Fruit fly (Drosophila melanogaster): ENCODE results near the gene CG13705.
A peak's percentile ranks its signal among the peaks of the same experiment; 100 is the strongest.

Gene CG13705

dm6 chr3L:4854153-4854552 lies 42.5 kb upstream of the CG13705 start (continued):
- TF ChIP-seq pita (GFP tag; optimal IDR thresholded peaks at IDR 0.05) = no peak
- TF ChIP-seq CG13894 (tag; optimal IDR thresholded peaks at IDR 0.05) = no peak
- no peak for TF ChIP-seq tgo (GFP tag; IDR thresholded peaks at IDR 0.05)

dm6 chr3L:4855208-4855607 lies 41.5 kb upstream of the CG13705 start:
- peak; percentile 67; the same call in 1 of the 4 replicates for TF ChIP-seq chinmo (GFP tag; IDR thresholded peaks at IDR 0.05; ENCODE audit: partially characterized antibody)
- peak; percentile 53 for TF ChIP-seq abd-A (tag; optimal IDR thresholded peaks at IDR 0.05)
- TF ChIP-seq dysf (GFP tag; IDR thresholded peaks at IDR 0.05) = no peak
- TF ChIP-seq vvl (GFP tag; IDR thresholded peaks at IDR 0.05) = peak; percentile 58; the same call in 1 of the 2 replicates
- no peak for TF ChIP-seq CG18764 (GFP tag; optimal IDR thresholded peaks at IDR 0.05)

dm6 chr3L:4860370-4860769 lies 36.3 kb upstream of the CG13705 start, which contains the start of gene CG32235:
TSS of gene CG32235 (minus strand) at chr3L:4860470.
- no peak for TF ChIP-seq danr (GFP tag; IDR thresholded peaks at IDR 0.05)
- TF ChIP-seq CG11696 (GFP tag; IDR thresholded peaks at IDR 0.05) = no peak
- no peak for TF ChIP-seq CG33557 (GFP tag; optimal IDR thresholded peaks at IDR 0.05)
- TF ChIP-seq CG7928 (GFP tag; optimal IDR thresholded peaks at IDR 0.05) = no peak
- no peak for TF ChIP-seq CG8089 (GFP tag; optimal IDR thresholded peaks at IDR 0.05)
- no peak for TF ChIP-seq unc-4 (GFP tag; IDR thresholded peaks at IDR 0.05; ENCODE audit: partially characterized antibody)
- no peak for TF ChIP-seq CG2875 (GFP tag; optimal IDR thresholded peaks at IDR 0.05)
- TF ChIP-seq CG3995 (GFP tag; optimal IDR thresholded peaks at IDR 0.05) = no peak
- no peak for TF ChIP-seq CG6689 (GFP tag; IDR thresholded peaks at IDR 0.05)
- no peak for TF ChIP-seq CG8388 (GFP tag; optimal IDR thresholded peaks at IDR 0.05)
- no peak for TF ChIP-seq lilli (GFP tag; optimal IDR thresholded peaks at IDR 0.05)
- no peak for TF ChIP-seq CG18599 (GFP tag; optimal IDR thresholded peaks at IDR 0.05)
- TF ChIP-seq Sry-δ (GFP tag; optimal IDR thresholded peaks at IDR 0.05) = no peak
- no peak for TF ChIP-seq Gug (GFP tag; IDR thresholded peaks at IDR 0.05)
- no peak for TF ChIP-seq Tbp (GFP tag; optimal IDR thresholded peaks at IDR 0.05)

dm6 chr3L:4860969-4861368 lies 35.7 kb upstream of the CG13705 start, which contains the start of gene Dnah3:
TSS of gene Dnah3 (plus strand) at chr3L:4861269.
- no peak for TF ChIP-seq eyg (GFP tag; optimal IDR thresholded peaks at IDR 0.05)
- TF ChIP-seq tx (GFP tag; optimal IDR thresholded peaks at IDR 0.05) = no peak
- TF ChIP-seq seq (GFP tag; IDR thresholded peaks at IDR 0.05) = no peak
- TF ChIP-seq CG31365 (tag; optimal IDR thresholded peaks at IDR 0.05) = no peak
- 0 out of 2 replicates have a peak, but pooled peaks have one; percentile 43 for TF ChIP-seq Rfx (GFP tag; IDR thresholded peaks at IDR 0.05)

- TF ChIP-seq CG6175 (GFP tag; IDR thresholded peaks at IDR 0.05) = no peak
- no peak for TF ChIP-seq CG12219 (GFP tag; optimal IDR thresholded peaks at IDR 0.05)
- TF ChIP-seq CG7928 (GFP tag; optimal IDR thresholded peaks at IDR 0.05) = no peak
- TF ChIP-seq CG3065 (GFP tag; optimal IDR thresholded peaks at IDR 0.05) = no peak
- TF ChIP-seq gro (GFP tag; optimal IDR thresholded peaks at IDR 0.05) = no peak
- TF ChIP-seq CG8290 (GFP tag; optimal IDR thresholded peaks at IDR 0.05) = no peak
- TF ChIP-seq CG8290 (tag; optimal IDR thresholded peaks at IDR 0.05) = peak in 1 of 2 experiments; percentile 1
- TF ChIP-seq GATAe (GFP tag; conservative IDR thresholded peaks at IDR 0.05) = peak; percentile 94
- peak; percentile 2 for TF ChIP-seq Jarid2 (GFP tag; optimal IDR thresholded peaks at IDR 0.05)
- peak in 1 of 2 experiments; percentile 57 for TF ChIP-seq Hr78 (GFP tag; optimal IDR thresholded peaks at IDR 0.05)
- TF ChIP-seq CG15514 (GFP tag; optimal IDR thresholded peaks at IDR 0.05) = peak; percentile 8
- TF ChIP-seq CG30431 (GFP tag; optimal IDR thresholded peaks at IDR 0.05) = no peak
- TF ChIP-seq kni (GFP tag; optimal IDR thresholded peaks at IDR 0.05) = no peak
- no peak for TF ChIP-seq Scr (GFP tag; IDR thresholded peaks at IDR 0.05; ENCODE audit: partially characterized antibody)
- peak; percentile 39; the same call in 1 of the 3 replicates for TF ChIP-seq row (GFP tag; IDR thresholded peaks at IDR 0.05)
- no peak for TF ChIP-seq D19A (tag; optimal IDR thresholded peaks at IDR 0.05)
- TF ChIP-seq chinmo (GFP tag; IDR thresholded peaks at IDR 0.05; ENCODE audit: partially characterized antibody) = 0 out of 4 replicates have a peak, but pooled peaks have one; percentile 44
- no peak for TF ChIP-seq crc (GFP tag; optimal IDR thresholded peaks at IDR 0.05)
- no peak for TF ChIP-seq CG7786 (GFP tag; optimal IDR thresholded peaks at IDR 0.05)
- TF ChIP-seq lab (GFP tag; optimal IDR thresholded peaks at IDR 0.05) = peak; percentile 18
Observed at dm6 chr3L:4898647-4899046, 2.0 kb downstream of the CG13705 start, which contains the start of gene hoka. TSS of gene hoka (plus strand) at chr3L:4898900.
